Worm (Caenorhabditis elegans) whole organism, midembryonic: ENCODE data around the gene lin-13.

ENCODE experiments used
- cog-1 ChIP-seq: sonication (generic microtip); optimal IDR thresholded peaks from 2 replicates; lab custom pipeline; 2016; ENCODE audit warnings: missing genetic modification characterization, missing compliant biosample characterization
- flt-1 ChIP-seq: fragments of 200-800 bp; sonication (Bioruptor generic); IDR thresholded peaks from 2 replicates; pipeline ENCODE4 v1.3.6; 2022; ENCODE audit warnings: missing genetic modification characterization, missing compliant biosample characterization
- klf-2 ChIP-seq: fragments of 200-800 bp; sonication (Bioruptor generic); conservative IDR thresholded peaks from 2 replicates; pipeline ENCODE4 v1.3.6; 2022; ENCODE audit warnings: missing genetic modification reagents, missing genetic modification characterization, missing compliant biosample characterization
- med-1 ChIP-seq: sonication (generic microtip); optimal IDR thresholded peaks from 2 replicates; lab custom pipeline; 2017; ENCODE audit warnings: missing genetic modification characterization, mild to moderate bottlenecking, missing compliant biosample characterization, antibody characterized with exemption, missing genetic modification reagents; ENCODE audit not compliant: insufficient read depth
- ref-1 ChIP-seq: fragments of 200-800 bp; sonication (Bioruptor generic); conservative IDR thresholded peaks from 2 replicates; pipeline ENCODE4 v1.3.6; 2022; ENCODE audit warnings: missing genetic modification reagents, missing genetic modification characterization, missing compliant biosample characterization
- tab-1 ChIP-seq: fragments of 200-800 bp; sonication (Bioruptor generic); IDR thresholded peaks from 2 replicates; pipeline ENCODE4 v1.3.6; 2022; ENCODE audit warnings: missing genetic modification characterization, missing compliant biosample characterization
- ztf-23 ChIP-seq: fragments of 200-800 bp; sonication (Bioruptor generic); IDR thresholded peaks from 2 replicates; pipeline ENCODE4 v1.3.6; 2022; ENCODE audit warnings: missing genetic modification reagents, missing genetic modification characterization, missing compliant biosample characterization
- ztf-29 ChIP-seq: fragments of 200-800 bp; sonication (Bioruptor generic); IDR thresholded peaks from 2 replicates; pipeline ENCODE4 v1.3.6; 2022; ENCODE audit warnings: missing genetic modification reagents, missing genetic modification characterization, missing compliant biosample characterization

ce11 chrIII:7656474-7656873 is 52.8 kb downstream of the lin-13 start, which contains the start of gene ZK783.7:
- TF ChIP-seq flt-1 (GFP tag; lab: Robert Waterston, UW) (0 out of 2 replicates have a peak, but pooled peaks have one; percentile 40), ztf-29 (GFP tag; lab: Robert Waterston, UW) (no peak), klf-2 (no peak), tab-1 (GFP tag; lab: Robert Waterston, UW) (no peak), cog-1 (no peak), med-1 (GFP tag; lab: Kevin White, UChicago) (no peak), ref-1 (GFP tag; lab: Robert Waterston, UW) (no peak), ztf-23 (GFP tag; lab: Robert Waterston, UW) (0 out of 2 replicates have a peak, but pooled peaks have one; percentile 16)
